Worm (Caenorhabditis elegans) whole organism, L2 larva: ENCODE data around the gene zipt-2.1.

Experiments used
- C34F6.9 ChIP-seq: fragments of 150-350 bp; optimal IDR thresholded peaks from 2 replicates; lab custom pipeline; 2014; ENCODE audit warnings: missing biosample characterization, missing genetic modification characterization
- F13H6.1 ChIP-seq: sonication (generic microtip); optimal IDR thresholded peaks from 2 replicates; lab custom pipeline; 2016; ENCODE audit warnings: missing genetic modification characterization, missing compliant biosample characterization
- R02D3.7 ChIP-seq: fragments of 150-350 bp; optimal IDR thresholded peaks from 2 replicates; lab custom pipeline; 2014; ENCODE audit warnings: missing biosample characterization, missing genetic modification characterization
- ZK546.5 ChIP-seq: sonication (generic microtip); optimal IDR thresholded peaks from 2 replicates; lab custom pipeline; 2017; ENCODE audit warnings: missing biosample characterization, missing genetic modification characterization
- alr-1 ChIP-seq: fragments of 150-350 bp; optimal IDR thresholded peaks from 2 replicates; lab custom pipeline; 2014; ENCODE audit warnings: missing biosample characterization, missing genetic modification characterization
- aly-2 ChIP-seq: fragments of 150-350 bp; optimal IDR thresholded peaks from 2 replicates; lab custom pipeline; 2014; ENCODE audit warnings: missing biosample characterization, missing genetic modification characterization
- blmp-1 ChIP-seq: sonication (generic microtip); optimal IDR thresholded peaks from 2 replicates; lab custom pipeline; 2017; ENCODE audit warnings: missing genetic modification characterization, mild to moderate bottlenecking, missing compliant biosample characterization, antibody characterized with exemption, moderate library complexity; ENCODE audit not compliant: insufficient read depth
- ceh-82 ChIP-seq: fragments of 150-350 bp; optimal IDR thresholded peaks from 2 replicates; lab custom pipeline; 2014; ENCODE audit warnings: missing biosample characterization, missing genetic modification characterization
- crh-2 ChIP-seq: sonication (generic microtip); optimal IDR thresholded peaks from 2 replicates; lab custom pipeline; 2017; ENCODE audit warnings: missing biosample characterization, missing genetic modification characterization
- dmd-4 ChIP-seq: sonication (generic microtip); optimal IDR thresholded peaks from 2 replicates; lab custom pipeline; 2017; ENCODE audit warnings: missing biosample characterization, missing genetic modification characterization
- egl-27 ChIP-seq: sonication (generic microtip); optimal IDR thresholded peaks from 3 replicates; lab custom pipeline; 2017; ENCODE audit warnings: missing biosample characterization, missing genetic modification reagents, missing genetic modification characterization
- elt-3 ChIP-seq: sonication (generic microtip); optimal IDR thresholded peaks from 2 replicates; lab custom pipeline; 2017; ENCODE audit warnings: missing biosample characterization, missing genetic modification characterization
- fos-1 ChIP-seq: fragments of 150-350 bp; optimal IDR thresholded peaks from 2 replicates; lab custom pipeline; 2014; ENCODE audit warnings: missing biosample characterization, missing genetic modification characterization
- gmeb-1 ChIP-seq: fragments of 150-350 bp; optimal IDR thresholded peaks from 2 replicates; lab custom pipeline; 2014; ENCODE audit warnings: missing biosample characterization, missing genetic modification characterization
- lin-11 ChIP-seq: fragments of 150-350 bp; sonication (generic microtip); optimal IDR thresholded peaks from 2 replicates; lab custom pipeline; 2014; ENCODE audit warnings: missing biosample characterization, missing genetic modification characterization, inconsistent platforms, mixed read lengths
- lin-13 ChIP-seq: fragments of 150-350 bp; optimal IDR thresholded peaks from 2 replicates; lab custom pipeline; 2014; ENCODE audit warnings: missing biosample characterization, missing genetic modification reagents, missing genetic modification characterization
- lin-39 ChIP-seq: fragments of 150-350 bp; optimal IDR thresholded peaks from 2 replicates; lab custom pipeline; 2014; ENCODE audit warnings: missing biosample characterization, missing genetic modification reagents, missing genetic modification characterization
- mdl-1 ChIP-seq, 2 experiments: fragments of 150-350 bp in 1 of 2; sonication (generic microtip) in 1 of 2; optimal IDR thresholded peaks; 2 replicates each; lab custom pipeline; 2017; ENCODE audit warnings: missing biosample characterization in 2 of 2, missing genetic modification characterization in 2 of 2
- nhr-11 ChIP-seq: fragments of 150-350 bp; optimal IDR thresholded peaks from 2 replicates; lab custom pipeline; 2014; ENCODE audit warnings: missing biosample characterization, missing genetic modification characterization
- nhr-129 ChIP-seq: fragments of 150-350 bp; optimal IDR thresholded peaks from 2 replicates; lab custom pipeline; 2014; ENCODE audit warnings: missing biosample characterization, missing genetic modification characterization
- nhr-21 ChIP-seq: fragments of 150-350 bp; optimal IDR thresholded peaks from 2 replicates; lab custom pipeline; 2014; ENCODE audit warnings: missing biosample characterization, missing genetic modification characterization
- nhr-23 ChIP-seq: fragments of 150-350 bp; optimal IDR thresholded peaks from 2 replicates; lab custom pipeline; 2014; ENCODE audit warnings: missing biosample characterization, missing genetic modification reagents, missing genetic modification characterization
- nhr-237 ChIP-seq: fragments of 150-350 bp; optimal IDR thresholded peaks from 2 replicates; lab custom pipeline; 2014; ENCODE audit warnings: missing biosample characterization, missing genetic modification characterization
- nhr-25 ChIP-seq: fragments of 150-350 bp; sonication (generic microtip); optimal IDR thresholded peaks from 3 replicates; lab custom pipeline; 2014; ENCODE audit warnings: missing biosample characterization, missing genetic modification characterization
- nhr-6 ChIP-seq: fragments of 150-350 bp; optimal IDR thresholded peaks from 2 replicates; lab custom pipeline; 2014; ENCODE audit warnings: missing biosample characterization, missing genetic modification characterization
- peb-1 ChIP-seq: fragments of 150-350 bp; optimal IDR thresholded peaks from 2 replicates; lab custom pipeline; 2014; ENCODE audit warnings: missing biosample characterization, missing genetic modification characterization
- sem-4 ChIP-seq: fragments of 150-350 bp; optimal IDR thresholded peaks from 2 replicates; lab custom pipeline; 2014; ENCODE audit warnings: missing biosample characterization, missing genetic modification reagents, missing genetic modification characterization
- skn-1 ChIP-seq: sonication (generic microtip); optimal IDR thresholded peaks from 2 replicates; lab custom pipeline; 2017; ENCODE audit warnings: missing biosample characterization, missing genetic modification characterization
- sma-3 ChIP-seq: sonication (generic microtip); optimal IDR thresholded peaks from 2 replicates; lab custom pipeline; 2016; ENCODE audit warnings: missing genetic modification reagents, missing genetic modification characterization, missing compliant biosample characterization
- sma-9 ChIP-seq, 2 experiments: fragments of 150-350 bp in 1 of 2; sonication (generic microtip) in 1 of 2; optimal IDR thresholded peaks; 2 replicates each; lab custom pipeline; 2014 to 2016; ENCODE audit warnings: missing genetic modification characterization in 2 of 2, mild to moderate bottlenecking in 1 of 2, missing biosample characterization in 1 of 2, missing compliant biosample characterization in 1 of 2, missing genetic modification reagents in 1 of 2, moderate library complexity in 1 of 2
- snpc-4 ChIP-seq: fragments of 150-350 bp; optimal IDR thresholded peaks from 2 replicates; lab custom pipeline; 2014; ENCODE audit warnings: missing biosample characterization, missing genetic modification characterization
- unc-55 ChIP-seq: fragments of 150-350 bp; sonication (generic microtip); optimal IDR thresholded peaks from 3 replicates; lab custom pipeline; 2014; ENCODE audit warnings: missing biosample characterization, missing genetic modification reagents, missing genetic modification characterization
- unc-62 ChIP-seq: fragments of 150-350 bp; optimal IDR thresholded peaks from 2 replicates; lab custom pipeline; 2014; ENCODE audit warnings: missing biosample characterization, missing genetic modification reagents, missing genetic modification characterization
- ztf-1 ChIP-seq: fragments of 200-800 bp; sonication (Bioruptor generic); conservative IDR thresholded peaks from 2 replicates; pipeline ENCODE4 v1.3.6; 2022; ENCODE audit warnings: missing genetic modification characterization, missing compliant biosample characterization
- ztf-4 ChIP-seq: fragments of 150-350 bp; optimal IDR thresholded peaks from 2 replicates; lab custom pipeline; 2014; ENCODE audit warnings: missing biosample characterization, missing genetic modification characterization

The zipt-2.1 gene

DNA sequence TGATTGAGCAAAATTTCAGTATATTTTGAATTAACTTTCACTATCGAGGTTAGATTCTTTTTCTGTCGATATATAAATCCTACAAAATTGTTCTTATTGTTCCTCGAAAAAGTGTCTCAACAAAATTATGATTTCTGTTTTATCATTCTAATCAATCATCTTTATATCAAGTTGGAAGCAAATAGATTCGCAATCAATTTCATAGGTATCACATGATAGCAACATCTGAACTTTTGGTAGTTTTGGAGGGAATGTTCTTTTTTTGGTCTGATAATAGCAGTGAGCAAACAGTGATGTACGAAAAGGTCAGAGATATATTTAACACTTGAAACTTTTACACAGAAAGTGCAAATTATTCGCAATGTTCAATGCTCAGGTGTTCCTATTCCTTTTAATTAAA is 11.4 kb downstream of the zipt-2.1 start:
- TF ChIP-seq sma-9 (GFP tag; optimal IDR thresholded peaks at IDR 0.05; lab: Kevin White, UChicago) (peak; percentile 63), sma-9 (tag; optimal IDR thresholded peaks at IDR 0.05; lab: Kevin White, UChicago) (no peak), F13H6.1 (peak; percentile 5), fos-1 (tag; lab: Kevin White, UChicago) (peak; percentile 62), elt-3 (tag; lab: Kevin White, UChicago) (no peak), nhr-6 (tag; lab: Kevin White, UChicago) (no peak), gmeb-1 (peak; percentile 23), crh-2 (tag; lab: Kevin White, UChicago) (peak; percentile 30), ztf-1 (GFP tag; lab: Robert Waterston, UW) (no peak), ZK546.5 (tag; lab: Kevin White, UChicago) (no peak), nhr-23 (tag; lab: Kevin White, UChicago) (no peak), ceh-82 (no peak), lin-39 (tag; lab: Kevin White, UChicago) (no peak)

ce11 chrIV:10811388-10811787 is 11.9 kb downstream of the zipt-2.1 start:
- no peak for TF ChIP-seq alr-1 (tag; lab: Kevin White, UChicago)
- no peak for TF ChIP-seq snpc-4 (tag; lab: Kevin White, UChicago)
- TF ChIP-seq unc-62 (GFP tag; lab: Kevin White, UChicago), result no peak
- no peak for TF ChIP-seq lin-39 (tag; lab: Kevin White, UChicago)
- no peak for TF ChIP-seq ztf-4 (tag; lab: Kevin White, UChicago)
- TF ChIP-seq nhr-25, result no peak
- TF ChIP-seq C34F6.9 (tag; lab: Kevin White, UChicago), result no peak
- no peak for TF ChIP-seq mdl-1 (tag; optimal IDR thresholded peaks at IDR 0.05; lab: Kevin White, UChicago)
- TF ChIP-seq skn-1, result no peak
- no peak for TF ChIP-seq R02D3.7 (tag; lab: Kevin White, UChicago)
- TF ChIP-seq F13H6.1, result no peak
- TF ChIP-seq fos-1 (tag; lab: Kevin White, UChicago), result no peak
- no peak for TF ChIP-seq unc-55
- no peak for TF ChIP-seq sem-4 (tag; lab: Kevin White, UChicago)

- TF ChIP-seq lin-13 (GFP tag; lab: Kevin White, UChicago), result no peak
- TF ChIP-seq snpc-4 (tag; lab: Kevin White, UChicago), result no peak
- TF ChIP-seq sma-3, result no peak
- no peak for TF ChIP-seq F13H6.1
- TF ChIP-seq ztf-1 (GFP tag; lab: Robert Waterston, UW), result no peak
- TF ChIP-seq nhr-6 (tag; lab: Kevin White, UChicago), result no peak
- no peak for TF ChIP-seq fos-1 (tag; lab: Kevin White, UChicago)
- TF ChIP-seq nhr-11, result no peak
- no peak for TF ChIP-seq mdl-1 (tag; optimal IDR thresholded peaks at IDR 0.05; lab: Kevin White, UChicago)
- TF ChIP-seq egl-27 (tag; lab: Kevin White, UChicago), result no peak
- no peak for TF ChIP-seq crh-2 (tag; lab: Kevin White, UChicago)
- no peak for TF ChIP-seq nhr-25
- TF ChIP-seq aly-2 (tag; lab: Kevin White, UChicago), result no peak
- TF ChIP-seq ceh-82, result no peak
- TF ChIP-seq unc-55, result no peak
- TF ChIP-seq sem-4 (tag; lab: Kevin White, UChicago), result no peak
- no peak for TF ChIP-seq blmp-1 (tag; lab: Kevin White, UChicago)
- no peak for TF ChIP-seq gmeb-1
- no peak for TF ChIP-seq lin-11
- no peak for TF ChIP-seq dmd-4 (tag; lab: Kevin White, UChicago)
- TF ChIP-seq, all 48 proteins: peak for 0
Measured at ce11 chrIV:10812099-10812498, 12.6 kb downstream of the zipt-2.1 start, which contains the start of gene miz-1. Gene miz-1 (plus strand): TSS chrIV:10812399.

ce11 chrIV:10815950-10816349 is 16.5 kb downstream of the zipt-2.1 start:
- TF ChIP-seq lin-39 (tag; lab: Kevin White, UChicago) (no peak), blmp-1 (tag; lab: Kevin White, UChicago) (peak; percentile 84), F13H6.1 (no peak), nhr-25 (peak; percentile 57)
- TF ChIP-seq, all 48 proteins: peak for 2

DNA sequence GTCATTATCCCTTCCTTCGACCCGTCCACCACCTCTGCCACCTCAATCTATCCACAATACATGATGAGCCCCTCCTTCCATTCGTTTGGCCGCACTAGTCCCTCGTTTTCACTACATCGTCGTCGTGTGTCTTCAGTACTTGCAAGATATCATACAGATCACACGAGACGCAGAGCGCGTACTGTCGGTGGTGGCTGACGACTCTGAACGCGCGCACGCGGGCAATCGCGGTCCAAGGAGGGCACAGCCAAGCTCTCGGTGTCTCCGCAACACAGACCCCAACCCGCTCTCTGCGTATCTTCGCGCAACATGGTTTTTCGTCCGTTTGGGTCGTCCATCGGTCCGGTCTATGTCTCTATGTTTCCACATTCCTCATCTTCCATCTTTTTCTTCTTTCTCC is 17.6 kb downstream of the zipt-2.1 start:
- TF ChIP-seq unc-55 (peak; percentile 10), fos-1 (tag; lab: Kevin White, UChicago) (peak; percentile 11), nhr-237 (tag; lab: Kevin White, UChicago) (no peak), C34F6.9 (tag; lab: Kevin White, UChicago) (peak; percentile 14), nhr-129 (tag; lab: Kevin White, UChicago) (peak; percentile 32), mdl-1 (tag; optimal IDR thresholded peaks at IDR 0.05; lab: Kevin White, UChicago) (peak in 1 of 2 experiments; percentile 12), nhr-21 (tag; lab: Kevin White, UChicago) (peak; percentile 3), F13H6.1 (no peak), peb-1 (tag; lab: Kevin White, UChicago) (peak; percentile 91), blmp-1 (tag; lab: Kevin White, UChicago) (peak; percentile 66)
